Worm (Caenorhabditis elegans) whole organism, mixed stage, embryonic: Measurements from ENCODE around the gene srw-108.

Experiments
- M03D4.4 ChIP-seq: sonication (generic microtip); optimal IDR thresholded peaks from 2 replicates; lab custom pipeline; 2017; ENCODE audit warnings: mild to moderate bottlenecking, missing genetic modification characterization, missing compliant biosample characterization
- bed-3 ChIP-seq: fragments of 200-800 bp; sonication (Bioruptor generic); optimal IDR thresholded peaks from 3 replicates; lab custom pipeline; 2018; ENCODE audit warnings: mild to moderate bottlenecking, missing genetic modification characterization, moderate library complexity, missing compliant biosample characterization
- ceh-39 ChIP-seq: fragments of 150-350 bp; optimal IDR thresholded peaks from 2 replicates; lab custom pipeline; 2014; ENCODE audit warnings: missing biosample characterization, missing genetic modification characterization
- ceh-83 ChIP-seq: fragments of 200-800 bp; sonication (Bioruptor generic); optimal IDR thresholded peaks from 2 replicates; lab custom pipeline; 2018; ENCODE audit warnings: mild to moderate bottlenecking, missing genetic modification characterization, missing compliant biosample characterization
- ces-1 ChIP-seq: fragments of 150-350 bp; optimal IDR thresholded peaks from 2 replicates; lab custom pipeline; 2014; ENCODE audit warnings: missing biosample characterization, missing genetic modification reagents, missing genetic modification characterization
- cnd-1 ChIP-seq: fragments of 200-800 bp; sonication (Bioruptor generic); optimal IDR thresholded peaks from 2 replicates; lab custom pipeline; 2018; ENCODE audit warnings: mild to moderate bottlenecking, missing genetic modification characterization, missing compliant biosample characterization
- elt-1 ChIP-seq: sonication (generic microtip); optimal IDR thresholded peaks from 2 replicates; lab custom pipeline; 2017; ENCODE audit warnings: missing genetic modification characterization, mild to moderate bottlenecking, missing compliant biosample characterization, antibody characterized with exemption, moderate library complexity, borderline replicate concordance; ENCODE audit not compliant: insufficient read depth
- elt-3 ChIP-seq: fragments of 150-350 bp; optimal IDR thresholded peaks from 2 replicates; lab custom pipeline; 2014; ENCODE audit warnings: missing biosample characterization, missing genetic modification characterization
- flh-1 ChIP-seq: fragments of 200-800 bp; sonication (Bioruptor generic); optimal IDR thresholded peaks from 2 replicates; lab custom pipeline; 2018; ENCODE audit warnings: mild to moderate bottlenecking, missing genetic modification characterization, moderate library complexity, missing compliant biosample characterization
- ham-2 ChIP-seq: fragments of 200-800 bp; sonication (Bioruptor generic); optimal IDR thresholded peaks from 2 replicates; lab custom pipeline; 2018; ENCODE audit warnings: mild to moderate bottlenecking, missing genetic modification characterization, missing compliant biosample characterization
- hlh-1 ChIP-seq: fragments of 150-350 bp; optimal IDR thresholded peaks from 2 replicates; lab custom pipeline; 2014; ENCODE audit warnings: missing biosample characterization, missing genetic modification reagents, missing genetic modification characterization
- lin-13 ChIP-seq: fragments of 150-350 bp; optimal IDR thresholded peaks from 2 replicates; lab custom pipeline; 2014; ENCODE audit warnings: missing biosample characterization, missing genetic modification characterization
- lin-32 ChIP-seq: fragments of 200-800 bp; sonication (Bioruptor generic); optimal IDR thresholded peaks from 2 replicates; lab custom pipeline; 2018; ENCODE audit warnings: mild to moderate bottlenecking, missing genetic modification characterization, missing compliant biosample characterization
- lsy-2 ChIP-seq: fragments of 150-350 bp; optimal IDR thresholded peaks from 2 replicates; lab custom pipeline; 2014; ENCODE audit warnings: missing biosample characterization, missing genetic modification characterization
- mab-5 ChIP-seq: fragments of 150-350 bp; optimal IDR thresholded peaks from 2 replicates; lab custom pipeline; 2014; ENCODE audit warnings: missing biosample characterization, missing genetic modification characterization
- mep-1 ChIP-seq: fragments of 150-350 bp; optimal IDR thresholded peaks from 2 replicates; lab custom pipeline; 2017; ENCODE audit warnings: missing biosample characterization, missing genetic modification reagents, missing genetic modification characterization, inconsistent platforms
- mls-2 ChIP-seq: sonication (generic microtip); optimal IDR thresholded peaks from 2 replicates; lab custom pipeline; 2016; ENCODE audit warnings: mild to moderate bottlenecking, missing genetic modification characterization, moderate library complexity, missing compliant biosample characterization
- nhr-2 ChIP-seq: fragments of 150-350 bp; optimal IDR thresholded peaks from 2 replicates; lab custom pipeline; 2014; ENCODE audit warnings: missing biosample characterization, missing genetic modification characterization
- nhr-237 ChIP-seq: fragments of 150-350 bp; optimal IDR thresholded peaks from 2 replicates; lab custom pipeline; 2014; ENCODE audit warnings: missing biosample characterization, missing genetic modification characterization
- nhr-28 ChIP-seq: fragments of 150-350 bp; optimal IDR thresholded peaks from 2 replicates; lab custom pipeline; 2014; ENCODE audit warnings: missing biosample characterization, missing genetic modification characterization
- nhr-76 ChIP-seq: sonication (generic microtip); optimal IDR thresholded peaks from 2 replicates; lab custom pipeline; 2017; ENCODE audit warnings: missing biosample characterization, missing genetic modification characterization
- pha-4 ChIP-seq: fragments of 150-350 bp; optimal IDR thresholded peaks from 2 replicates; lab custom pipeline; 2018; ENCODE audit warnings: missing biosample characterization, missing genetic modification reagents, missing genetic modification characterization
- sem-2 ChIP-seq: fragments of 200-800 bp; sonication (Bioruptor generic); optimal IDR thresholded peaks from 2 replicates; lab custom pipeline; 2018; ENCODE audit warnings: mild to moderate bottlenecking, missing genetic modification characterization, missing compliant biosample characterization
- snpc-4 ChIP-seq: fragments of 150-350 bp; optimal IDR thresholded peaks from 2 replicates; lab custom pipeline; 2014; ENCODE audit warnings: missing biosample characterization, missing genetic modification characterization
- sptf-1 ChIP-seq: sonication (generic microtip); optimal IDR thresholded peaks from 2 replicates; lab custom pipeline; 2017; ENCODE audit warnings: mild to moderate bottlenecking, missing genetic modification characterization, moderate library complexity, missing compliant biosample characterization
- tbx-8 ChIP-seq: fragments of 200-800 bp; sonication (Bioruptor generic); optimal IDR thresholded peaks from 2 replicates; lab custom pipeline; 2018; ENCODE audit warnings: mild to moderate bottlenecking, missing genetic modification characterization, moderate library complexity, missing compliant biosample characterization
- unc-120 ChIP-seq: sonication (generic microtip); optimal IDR thresholded peaks from 2 replicates; lab custom pipeline; 2017; ENCODE audit warnings: missing genetic modification characterization, missing compliant biosample characterization; ENCODE audit not compliant: poor library complexity, severe bottlenecking
- unc-39 ChIP-seq: fragments of 150-350 bp; optimal IDR thresholded peaks from 2 replicates; lab custom pipeline; 2014; ENCODE audit warnings: missing biosample characterization, missing genetic modification characterization
- unc-62 ChIP-seq: fragments of 150-350 bp; optimal IDR thresholded peaks from 2 replicates; lab custom pipeline; 2014; ENCODE audit warnings: missing biosample characterization, missing genetic modification reagents, missing genetic modification characterization
- ztf-11 ChIP-seq: fragments of 150-350 bp; optimal IDR thresholded peaks from 2 replicates; lab custom pipeline; 2014; ENCODE audit warnings: missing biosample characterization, missing genetic modification characterization

The srw-108 gene

ce11 chrV:505191-505590 is 22.5 kb upstream of the srw-108 start, which contains the start of gene srlf-19:
srlf-19 (plus strand) TSS chrV:505491.
- no peak for TF ChIP-seq M03D4.4 (tag; lab: Kevin White, UChicago)
- TF ChIP-seq lsy-2 (tag; lab: Kevin White, UChicago), result no peak
- TF ChIP-seq unc-39, result no peak
- TF ChIP-seq mab-5 (tag; lab: Kevin White, UChicago), result no peak
- TF ChIP-seq ces-1 (GFP tag; lab: Kevin White, UChicago), result no peak
- TF ChIP-seq mep-1 (tag; lab: Kevin White, UChicago), result no peak
- no peak for TF ChIP-seq flh-1 (GFP tag; lab: Kevin White, UChicago)
- TF ChIP-seq sem-2 (GFP tag; lab: Kevin White, UChicago), result no peak
- TF ChIP-seq ceh-83 (GFP tag; lab: Kevin White, UChicago), result no peak
- TF ChIP-seq ham-2, result no peak
- TF ChIP-seq ceh-39 (tag; lab: Kevin White, UChicago), result no peak
- TF ChIP-seq snpc-4 (tag; lab: Kevin White, UChicago), result no peak
- no peak for TF ChIP-seq ztf-11
- no peak for TF ChIP-seq bed-3 (GFP tag; lab: Kevin White, UChicago)
- no peak for TF ChIP-seq tbx-8
- no peak for TF ChIP-seq nhr-28 (tag; lab: Kevin White, UChicago)

DNA sequence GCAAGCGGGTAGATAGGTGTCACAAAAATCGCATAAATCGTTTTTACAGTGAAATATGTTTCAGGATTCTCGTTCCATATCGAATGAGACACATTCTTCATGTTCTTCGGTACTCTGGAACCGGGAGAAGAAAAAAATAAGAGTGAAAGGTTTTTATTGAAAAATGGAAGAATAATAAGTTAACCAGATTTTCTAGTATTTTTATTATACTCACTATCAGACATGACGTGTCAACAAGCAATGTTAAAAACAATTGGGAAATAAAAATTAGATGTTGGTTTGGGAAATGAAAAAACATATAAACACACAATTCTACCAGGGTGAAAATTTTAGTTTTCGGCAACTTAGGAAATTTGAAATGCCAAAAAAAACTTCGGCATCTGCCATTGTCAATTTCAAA is 15.3 kb upstream of the srw-108 start, which contains the start of gene srh-37:
Gene srh-37, minus strand, starts transcription at position 101 of the 400 bp plus-strand sequence.
- TF ChIP-seq nhr-2 (tag; lab: Kevin White, UChicago) (no peak), ceh-83 (GFP tag; lab: Kevin White, UChicago) (no peak), ces-1 (GFP tag; lab: Kevin White, UChicago) (no peak), unc-39 (no peak), lin-32 (no peak), snpc-4 (tag; lab: Kevin White, UChicago) (no peak), mls-2 (tag; lab: Kevin White, UChicago) (no peak), sptf-1 (tag; lab: Kevin White, UChicago) (no peak), lsy-2 (tag; lab: Kevin White, UChicago) (no peak), flh-1 (GFP tag; lab: Kevin White, UChicago) (no peak), hlh-1 (tag; lab: Kevin White, UChicago) (no peak)

- TF ChIP-seq ceh-39 (tag; lab: Kevin White, UChicago), result no peak
- TF ChIP-seq, all 35 proteins: peak for 0
Measured at ce11 chrV:519445-519844, 8.3 kb upstream of the srw-108 start, which contains the start of gene nhr-210. nhr-210 (minus strand) TSS chrV:519545.

DNA sequence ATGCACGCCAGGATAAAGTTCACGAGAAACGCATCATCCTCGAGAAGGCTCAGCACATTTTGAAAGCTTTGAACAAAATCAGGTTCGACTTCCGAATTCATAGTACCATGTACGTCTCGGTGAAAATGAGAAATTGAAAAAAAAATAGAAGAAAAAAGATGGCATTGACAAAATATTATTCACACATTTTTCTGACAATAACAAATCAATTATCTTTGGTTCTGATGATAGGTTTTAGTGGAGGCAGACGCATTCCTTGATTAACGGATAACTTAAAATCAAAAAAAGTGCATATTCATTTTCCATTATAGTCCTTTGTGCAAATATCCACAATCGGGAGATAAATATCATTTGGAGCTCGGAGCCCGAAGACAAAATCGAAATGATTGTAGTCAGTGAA is 6.2 kb upstream of the srw-108 start, which contains the start of gene srw-107:
Gene srw-107, minus strand, starts transcription at position 101 of the 400 bp plus-strand sequence.
- TF ChIP-seq unc-39, result no peak
- TF ChIP-seq snpc-4 (tag; lab: Kevin White, UChicago), result no peak
- no peak for TF ChIP-seq elt-3

DNA sequence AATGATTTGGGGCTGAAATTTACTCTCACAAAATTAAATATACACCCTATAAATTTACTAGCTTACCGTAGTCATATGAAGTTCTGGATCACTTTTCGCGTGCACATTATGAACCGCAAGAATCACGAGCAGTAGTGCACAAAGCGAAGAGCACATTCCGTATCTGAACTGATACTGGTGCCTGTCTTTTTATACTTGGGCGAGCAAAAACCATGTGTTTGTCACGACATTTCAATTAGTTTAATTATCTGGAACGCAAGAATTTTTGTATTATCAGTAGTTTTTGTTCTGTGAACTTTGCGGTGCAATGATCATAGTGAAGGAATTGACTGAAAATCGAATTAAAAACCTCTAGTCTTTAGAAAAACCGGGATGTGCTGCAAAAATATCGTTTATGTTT is 3.6 kb upstream of the srw-108 start, which contains the start of gene lipl-3:
Gene lipl-3, minus strand, starts transcription at position 161 of the 400 bp plus-strand sequence.
- TF ChIP-seq unc-120 (tag; lab: Kevin White, UChicago), result no peak
- no peak for TF ChIP-seq elt-1 (tag; lab: Kevin White, UChicago)
- no peak for TF ChIP-seq sptf-1 (tag; lab: Kevin White, UChicago)

- no peak for TF ChIP-seq elt-3
- no peak for TF ChIP-seq unc-39
- no peak for TF ChIP-seq lin-13 (tag; lab: Kevin White, UChicago)
- TF ChIP-seq hlh-1 (tag; lab: Kevin White, UChicago), result no peak
- no peak for TF ChIP-seq M03D4.4 (tag; lab: Kevin White, UChicago)
- TF ChIP-seq flh-1 (GFP tag; lab: Kevin White, UChicago), result no peak
- no peak for TF ChIP-seq nhr-76 (tag; lab: Kevin White, UChicago)
- TF ChIP-seq, all 35 proteins: peak for 0
Measured at ce11 chrV:525040-525439, 2.7 kb upstream of the srw-108 start, which contains the start of gene R11G11.16. R11G11.16 (minus strand) TSS chrV:525140.

- TF ChIP-seq tbx-8 (no peak), mls-2 (tag; lab: Kevin White, UChicago) (peak; percentile 2), nhr-237 (no peak), elt-3 (peak; percentile 83), cnd-1 (tag; lab: Kevin White, UChicago) (no peak), ces-1 (GFP tag; lab: Kevin White, UChicago) (peak; percentile 61), ham-2 (peak; percentile 59), unc-120 (tag; lab: Kevin White, UChicago) (peak; percentile 27), elt-1 (tag; lab: Kevin White, UChicago) (peak; percentile 54), pha-4 (tag; lab: Kevin White, UChicago) (peak; percentile 17), unc-39 (no peak), unc-62 (GFP tag; lab: Kevin White, UChicago) (no peak)
Measured at ce11 chrV:532046-532445, 4.3 kb downstream of the srw-108 start, which contains the start of gene nhr-58. nhr-58 (plus strand) TSS chrV:532259.
